Fruit fly (Drosophila melanogaster): Measurements from ENCODE around the gene Syt14.

Gene Syt14

dm6 chr3R:4308708-4309107 is 10.2 kb downstream of the Syt14 start:
- no peak for TF ChIP-seq noc (tag; optimal IDR thresholded peaks at IDR 0.05)

dm6 chr3R:4307664-4308416 is 11.0 kb downstream of the Syt14 start, which contains the start of gene MP1:
Gene MP1 (plus strand): TSS chr3R:4307908.
- peak; percentile 47 for TF ChIP-seq noc (tag; optimal IDR thresholded peaks at IDR 0.05)

dm6 chr3R:4301485-4301884 is 17.4 kb downstream of the Syt14 start:
- no peak for TF ChIP-seq noc (tag; optimal IDR thresholded peaks at IDR 0.05)

- TF ChIP-seq noc (tag; optimal IDR thresholded peaks at IDR 0.05), result peak; percentile 60
Measured at dm6 chr3R:4294689-4295088, 24.2 kb downstream of the Syt14 start, which contains the start of gene Nepl11. Gene Nepl11 (minus strand): TSS chr3R:4294840.

- no peak for TF ChIP-seq noc (tag; optimal IDR thresholded peaks at IDR 0.05)
Measured at dm6 chr3R:4292185-4292584, 26.7 kb downstream of the Syt14 start.

- peak; percentile 18 for TF ChIP-seq noc (tag; optimal IDR thresholded peaks at IDR 0.05)
Measured at dm6 chr3R:4291289-4291688, 27.6 kb downstream of the Syt14 start.

dm6 chr3R:4284376-4284953 is 34.4 kb downstream of the Syt14 start:
- no peak for TF ChIP-seq noc (tag; optimal IDR thresholded peaks at IDR 0.05)

dm6 chr3R:4282207-4282606 is 36.7 kb downstream of the Syt14 start:
- TF ChIP-seq noc (tag; optimal IDR thresholded peaks at IDR 0.05), result no peak

DNA sequence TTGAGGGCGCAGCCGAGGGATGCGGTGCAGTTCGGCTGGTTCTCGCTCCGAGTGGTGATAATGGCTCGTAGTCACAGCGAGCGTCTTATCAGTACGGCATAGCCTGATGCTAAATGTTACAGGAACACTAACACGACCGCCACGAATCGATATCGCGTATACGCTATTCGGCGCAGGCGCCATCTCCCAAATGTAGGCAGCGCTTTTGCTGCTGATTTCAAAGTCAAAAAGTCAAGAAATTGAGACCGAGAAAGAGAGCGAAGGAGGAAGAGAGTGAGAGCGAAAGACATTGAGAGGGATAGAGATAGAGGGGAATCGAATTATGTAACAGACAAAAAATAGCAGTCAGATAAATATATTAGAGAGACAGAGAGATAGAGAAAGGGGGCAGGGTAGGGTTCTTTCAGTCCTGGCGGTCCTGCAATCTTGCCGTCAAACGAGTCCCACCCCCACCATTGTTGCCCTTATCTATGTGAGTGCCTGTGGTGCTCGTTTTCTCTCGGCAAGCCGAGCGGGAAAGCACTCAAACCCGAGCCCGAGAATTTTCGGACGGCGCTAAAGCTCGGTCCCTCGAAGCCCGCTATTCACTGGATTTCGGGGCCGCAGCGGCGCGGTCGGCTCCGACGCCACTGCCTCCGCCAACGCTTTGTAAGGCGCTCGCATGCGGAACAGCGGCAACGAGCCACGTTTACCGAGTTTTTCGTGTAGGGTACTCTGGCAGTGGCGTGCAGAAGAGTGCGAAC is 37.6 kb downstream of the Syt14 start:
- no peak for TF ChIP-seq noc (tag; optimal IDR thresholded peaks at IDR 0.05)

- no peak for TF ChIP-seq noc (tag; optimal IDR thresholded peaks at IDR 0.05)
Measured at dm6 chr3R:4280062-4280461, 38.8 kb downstream of the Syt14 start, which contains the start of gene cpx. Gene cpx (plus strand): TSS chr3R:4280221.

- no peak for TF ChIP-seq noc (tag; optimal IDR thresholded peaks at IDR 0.05)
Measured at dm6 chr3R:4277828-4278227, 41.0 kb downstream of the Syt14 start, which contains the start of gene flip. Gene flip (minus strand): TSS chr3R:4277928.

- no peak for TF ChIP-seq noc (tag; optimal IDR thresholded peaks at IDR 0.05)
Measured at dm6 chr3R:4268339-4268738, 50.5 kb downstream of the Syt14 start.

DNA sequence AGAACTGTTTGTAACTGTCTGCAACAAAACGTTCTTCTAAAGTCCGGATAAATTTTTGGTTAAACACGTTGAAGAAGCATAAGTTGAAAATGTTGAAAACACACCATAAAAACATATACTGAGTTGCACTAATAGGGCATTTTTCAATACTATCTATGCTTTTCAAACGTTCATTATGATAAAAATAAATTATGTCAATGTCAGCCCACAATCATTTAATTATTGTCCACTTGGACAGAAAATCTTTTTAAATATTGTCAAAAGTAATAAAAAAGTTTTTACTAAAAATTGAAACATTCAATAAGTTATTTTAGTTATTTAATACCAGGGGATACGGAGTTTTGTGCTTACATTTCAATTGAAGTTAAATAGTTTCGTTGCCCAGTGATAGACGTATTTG is 52.4 kb downstream of the Syt14 start, which contains the start of gene CG1092:
Gene CG1092, plus strand, starts transcription at position 301 of the 400 bp plus-strand sequence.
- no peak for TF ChIP-seq noc (tag; optimal IDR thresholded peaks at IDR 0.05)

Measured in whole organism, larva.